Fruit fly (Drosophila melanogaster): ENCODE data around the gene CG32195.

Gene CG32195

dm6 chr3L:18148418-18148973 is 35.7 kb downstream of the CG32195 start, which contains the start of gene CG7330:
Gene CG7330, plus strand, starts transcription at chr3L:18148923.
- TF ChIP-seq tj (GFP tag; optimal IDR thresholded peaks at IDR 0.05) (peak; percentile 56), Hr96 (GFP tag; optimal IDR thresholded peaks at IDR 0.05) (no peak), CG33017 (tag; optimal IDR thresholded peaks at IDR 0.05) (no peak), ovo (GFP tag; optimal IDR thresholded peaks at IDR 0.05) (no peak), pad (GFP tag; optimal IDR thresholded peaks at IDR 0.05) (peak; percentile 72), Crg-1 (GFP tag; optimal IDR thresholded peaks at IDR 0.05) (peak; percentile 49), bab1 (GFP tag; optimal IDR thresholded peaks at IDR 0.05) (peak; percentile 94), Clk (GFP tag; optimal IDR thresholded peaks at IDR 0.05) (no peak), CG5204 (GFP tag; optimal IDR thresholded peaks at IDR 0.05) (no peak), CG12768 (GFP tag; optimal IDR thresholded peaks at IDR 0.05) (no peak), kay (GFP tag; ENCODE audit: borderline replicate concordance) (no peak), cnc (optimal IDR thresholded peaks at IDR 0.05) (no peak), toe (GFP tag; optimal IDR thresholded peaks at IDR 0.05) (peak; percentile 7), CG7101 (tag; optimal IDR thresholded peaks at IDR 0.05) (peak; percentile 35), CG7045 (GFP tag; optimal IDR thresholded peaks at IDR 0.05) (no peak), CG1620 (GFP tag; optimal IDR thresholded peaks at IDR 0.05) (peak; percentile 30), CG14711 (tag; optimal IDR thresholded peaks at IDR 0.05) (peak; percentile 56), CG11617 (GFP tag; optimal IDR thresholded peaks at IDR 0.05) (peak; percentile 53), cic (GFP tag; optimal IDR thresholded peaks at IDR 0.05) (no peak), Mnt (GFP tag; optimal IDR thresholded peaks at IDR 0.05) (no peak)

DNA sequence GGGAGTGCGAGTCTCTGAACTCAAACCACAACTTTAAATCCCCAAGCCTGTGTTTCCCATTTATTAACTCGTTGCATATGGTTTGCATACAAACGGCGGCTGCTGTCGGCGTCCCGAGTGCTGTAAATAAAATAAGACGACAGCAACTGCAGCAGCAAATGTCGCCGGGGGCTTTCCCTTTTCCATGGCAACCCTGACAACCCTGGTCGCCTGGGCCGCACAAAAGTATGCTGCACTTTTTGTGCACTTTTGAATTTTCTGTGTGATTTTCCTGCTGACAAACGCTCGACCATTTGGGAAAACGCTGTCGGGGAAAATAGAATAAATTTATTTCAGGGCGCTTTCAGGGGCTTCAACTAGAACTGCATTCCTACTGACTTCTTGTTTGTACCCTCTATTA is 41.4 kb downstream of the CG32195 start:
- TF ChIP-seq kay (GFP tag; ENCODE audit: borderline replicate concordance) (no peak), Crg-1 (GFP tag; optimal IDR thresholded peaks at IDR 0.05) (no peak), pad (GFP tag; optimal IDR thresholded peaks at IDR 0.05) (no peak), CG14711 (tag; optimal IDR thresholded peaks at IDR 0.05) (peak; percentile 32)

- TF ChIP-seq toe (GFP tag; optimal IDR thresholded peaks at IDR 0.05) (no peak), Crg-1 (GFP tag; optimal IDR thresholded peaks at IDR 0.05) (no peak), Mnt (GFP tag; optimal IDR thresholded peaks at IDR 0.05) (no peak), CG12768 (GFP tag; optimal IDR thresholded peaks at IDR 0.05) (no peak), bab1 (GFP tag; optimal IDR thresholded peaks at IDR 0.05) (no peak), cic (GFP tag; optimal IDR thresholded peaks at IDR 0.05) (no peak), pad (GFP tag; optimal IDR thresholded peaks at IDR 0.05) (no peak), Hr96 (GFP tag; optimal IDR thresholded peaks at IDR 0.05) (no peak)
These were observed 48.4 kb downstream of the CG32195 start for dm6 chr3L:18161175-18161574.

- TF ChIP-seq CG33017 (tag; optimal IDR thresholded peaks at IDR 0.05) (no peak), cnc (optimal IDR thresholded peaks at IDR 0.05) (no peak), CG12768 (GFP tag; optimal IDR thresholded peaks at IDR 0.05) (no peak), toe (GFP tag; optimal IDR thresholded peaks at IDR 0.05) (no peak), CG1620 (GFP tag; optimal IDR thresholded peaks at IDR 0.05) (no peak), CG14711 (tag; optimal IDR thresholded peaks at IDR 0.05) (no peak), ovo (GFP tag; optimal IDR thresholded peaks at IDR 0.05) (no peak), CG11617 (GFP tag; optimal IDR thresholded peaks at IDR 0.05) (no peak), CG5204 (GFP tag; optimal IDR thresholded peaks at IDR 0.05) (no peak), CG7045 (GFP tag; optimal IDR thresholded peaks at IDR 0.05) (no peak), Mnt (GFP tag; optimal IDR thresholded peaks at IDR 0.05) (no peak), Hr96 (GFP tag; optimal IDR thresholded peaks at IDR 0.05) (no peak), tj (GFP tag; optimal IDR thresholded peaks at IDR 0.05) (no peak), cic (GFP tag; optimal IDR thresholded peaks at IDR 0.05) (no peak), CG7101 (tag; optimal IDR thresholded peaks at IDR 0.05) (no peak), pad (GFP tag; optimal IDR thresholded peaks at IDR 0.05) (no peak), kay (GFP tag; ENCODE audit: borderline replicate concordance) (no peak)
These were observed 49.5 kb downstream of the CG32195 start, which contains the start of gene CG13699 for dm6 chr3L:18162174-18162690. Gene CG13699, minus strand, starts transcription at chr3L:18162522.

dm6 chr3L:18163127-18163526 is 50.4 kb downstream of the CG32195 start:
- TF ChIP-seq Mnt (GFP tag; optimal IDR thresholded peaks at IDR 0.05) (no peak), CG11617 (GFP tag; optimal IDR thresholded peaks at IDR 0.05) (no peak), toe (GFP tag; optimal IDR thresholded peaks at IDR 0.05) (no peak), CG14711 (tag; optimal IDR thresholded peaks at IDR 0.05) (no peak), bab1 (GFP tag; optimal IDR thresholded peaks at IDR 0.05) (no peak), pad (GFP tag; optimal IDR thresholded peaks at IDR 0.05) (no peak), CG33017 (tag; optimal IDR thresholded peaks at IDR 0.05) (no peak), ovo (GFP tag; optimal IDR thresholded peaks at IDR 0.05) (no peak), Clk (GFP tag; optimal IDR thresholded peaks at IDR 0.05) (no peak), CG7101 (tag; optimal IDR thresholded peaks at IDR 0.05) (no peak), tj (GFP tag; optimal IDR thresholded peaks at IDR 0.05) (no peak), cnc (optimal IDR thresholded peaks at IDR 0.05) (no peak), CG7045 (GFP tag; optimal IDR thresholded peaks at IDR 0.05) (no peak), cic (GFP tag; optimal IDR thresholded peaks at IDR 0.05) (no peak), CG12768 (GFP tag; optimal IDR thresholded peaks at IDR 0.05) (no peak), Crg-1 (GFP tag; optimal IDR thresholded peaks at IDR 0.05) (no peak)

DNA sequence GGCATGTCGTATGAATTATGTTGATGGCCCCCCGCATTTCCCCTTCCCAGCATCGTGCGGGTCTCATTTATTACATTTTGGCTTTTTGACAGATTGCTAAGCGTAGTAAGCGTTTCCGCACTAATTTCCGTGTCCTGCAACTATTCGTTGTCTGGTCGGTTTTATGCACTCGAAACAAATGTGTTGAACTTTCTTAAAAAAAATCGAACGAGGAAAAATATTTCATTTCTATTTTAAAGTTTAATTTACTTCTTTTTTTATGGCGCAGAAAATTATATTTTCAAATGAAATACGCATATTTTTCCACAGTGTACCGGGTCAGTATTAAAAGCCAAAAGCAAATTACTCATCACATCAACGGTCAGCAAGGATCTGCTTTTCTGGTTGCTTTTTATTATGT is 52.0 kb downstream of the CG32195 start:
- no peak for TF ChIP-seq toe (GFP tag; optimal IDR thresholded peaks at IDR 0.05)
- no peak for TF ChIP-seq bab1 (GFP tag; optimal IDR thresholded peaks at IDR 0.05)
- no peak for TF ChIP-seq cic (GFP tag; optimal IDR thresholded peaks at IDR 0.05)
- TF ChIP-seq CG11617 (GFP tag; optimal IDR thresholded peaks at IDR 0.05): no peak
- no peak for TF ChIP-seq CG14711 (tag; optimal IDR thresholded peaks at IDR 0.05)
- TF ChIP-seq Clk (GFP tag; optimal IDR thresholded peaks at IDR 0.05): no peak
- no peak for TF ChIP-seq CG5204 (GFP tag; optimal IDR thresholded peaks at IDR 0.05)
- TF ChIP-seq Crg-1 (GFP tag; optimal IDR thresholded peaks at IDR 0.05): no peak
- no peak for TF ChIP-seq cnc (optimal IDR thresholded peaks at IDR 0.05)
- no peak for TF ChIP-seq kay (GFP tag; ENCODE audit: borderline replicate concordance)
- no peak for TF ChIP-seq CG7101 (tag; optimal IDR thresholded peaks at IDR 0.05)
- TF ChIP-seq Mnt (GFP tag; optimal IDR thresholded peaks at IDR 0.05): no peak
- TF ChIP-seq CG7045 (GFP tag; optimal IDR thresholded peaks at IDR 0.05): no peak
- TF ChIP-seq tj (GFP tag; optimal IDR thresholded peaks at IDR 0.05): no peak
- TF ChIP-seq pad (GFP tag; optimal IDR thresholded peaks at IDR 0.05): no peak
- no peak for TF ChIP-seq ovo (GFP tag; optimal IDR thresholded peaks at IDR 0.05)
- no peak for TF ChIP-seq CG1620 (GFP tag; optimal IDR thresholded peaks at IDR 0.05)
- TF ChIP-seq CG33017 (tag; optimal IDR thresholded peaks at IDR 0.05): no peak
